Worm (Caenorhabditis elegans) whole organism, L1 larva: ENCODE measurements around the gene B0395.3.

ENCODE experiments used
- aly-2 ChIP-seq: fragments of 150-350 bp; optimal IDR thresholded peaks from 2 replicates; lab custom pipeline; 2014; ENCODE audit warnings: missing biosample characterization, missing genetic modification characterization
- ama-1 ChIP-seq: fragments of 150-350 bp; optimal IDR thresholded peaks from 2 replicates; lab custom pipeline; 2014
- efl-1 ChIP-seq, 4 experiments: fragments of 150-350 bp; optimal IDR thresholded peaks in 3 of 4; peaks in 1 of 4; 1 replicate in 1 of 4; 2 replicates in 3 of 4; lab custom pipeline; 2014; ENCODE audit warnings: missing biosample characterization in 2 of 4, missing genetic modification characterization in 2 of 4, missing genetic modification reagents in 2 of 4
- elt-3 ChIP-seq, 6 experiments: fragments of 150-350 bp in 1 of 6; sonication (generic microtip); optimal IDR thresholded peaks; 2 replicates each; lab custom pipeline; 2017 to 2018; ENCODE audit warnings: missing biosample characterization in 6 of 6, missing genetic modification characterization in 6 of 6, inconsistent platforms in 1 of 6
- mdl-1 ChIP-seq, 2 experiments: fragments of 150-350 bp; optimal IDR thresholded peaks; 2 replicates each; lab custom pipeline; 2014 to 2017; ENCODE audit warnings: missing biosample characterization in 2 of 2, missing genetic modification characterization in 2 of 2, inconsistent platforms in 1 of 2

- TF ChIP-seq ama-1 (lab: Kevin White, UChicago), result no peak
- no peak for TF ChIP-seq aly-2
- no peak for TF ChIP-seq mdl-1 (tag; optimal IDR thresholded peaks at IDR 0.05; lab: Kevin White, UChicago)
- TF ChIP-seq efl-1 (optimal IDR thresholded peaks at IDR 0.05; lab: Kevin White, UChicago), result no peak
- peak in 1 of 2 experiments; percentile 28 for TF ChIP-seq efl-1 (GFP tag; optimal IDR thresholded peaks at IDR 0.05 in 1 of 2; lab: Kevin White, UChicago)
- TF ChIP-seq elt-3 (tag; optimal IDR thresholded peaks at IDR 0.05; lab: Kevin White, UChicago), result no peak
Observed at ce11 chrX:15997926-15998325, 42.1 kb downstream of the B0395.3 start.
